Fruit fly (Drosophila melanogaster): ENCODE measurements around the gene CG4953.

Gene CG4953

dm6 chr2L:10232827-10233226 lies 33.7 kb upstream of the CG4953 start:
- TF ChIP-seq Dll (optimal IDR thresholded peaks at IDR 0.05) (no peak), psq (optimal IDR thresholded peaks at IDR 0.05) (no peak), CG8478 (optimal IDR thresholded peaks at IDR 0.05) (no peak), EcR (GFP tag; optimal IDR thresholded peaks at IDR 0.05) (no peak), usp (GFP tag; optimal IDR thresholded peaks at IDR 0.05) (no peak), pan (optimal IDR thresholded peaks at IDR 0.05) (no peak)

dm6 chr2L:10237725-10238446 lies 28.6 kb upstream of the CG4953 start, which contains the start of gene mthl15:
Gene mthl15 (minus strand): TSS chr2L:10238317.
- TF ChIP-seq pan (optimal IDR thresholded peaks at IDR 0.05) (peak; percentile 8), psq (optimal IDR thresholded peaks at IDR 0.05) (no peak)

- TF ChIP-seq CG8478 (optimal IDR thresholded peaks at IDR 0.05) (no peak), psq (optimal IDR thresholded peaks at IDR 0.05) (no peak), EcR (GFP tag; optimal IDR thresholded peaks at IDR 0.05) (no peak), pan (optimal IDR thresholded peaks at IDR 0.05) (no peak), usp (GFP tag; optimal IDR thresholded peaks at IDR 0.05) (no peak), Dll (optimal IDR thresholded peaks at IDR 0.05) (no peak)
These were observed 27.5 kb upstream of the CG4953 start, which contains the start of gene me31B for dm6 chr2L:10238726-10239652. Gene me31B (plus strand): TSS chr2L:10239341.

dm6 chr2L:10246785-10247190 lies 19.7 kb upstream of the CG4953 start, which contains the start of gene chico:
Gene chico (minus strand): TSS chr2L:10247078.
- TF ChIP-seq psq (optimal IDR thresholded peaks at IDR 0.05) (no peak), usp (GFP tag; optimal IDR thresholded peaks at IDR 0.05) (no peak), Dll (optimal IDR thresholded peaks at IDR 0.05) (no peak), pan (optimal IDR thresholded peaks at IDR 0.05) (no peak), CG8478 (optimal IDR thresholded peaks at IDR 0.05) (no peak), EcR (GFP tag; optimal IDR thresholded peaks at IDR 0.05) (no peak)

- TF ChIP-seq Dll (optimal IDR thresholded peaks at IDR 0.05) (no peak), psq (optimal IDR thresholded peaks at IDR 0.05) (no peak), EcR (GFP tag; optimal IDR thresholded peaks at IDR 0.05) (no peak), CG8478 (optimal IDR thresholded peaks at IDR 0.05) (no peak), pan (optimal IDR thresholded peaks at IDR 0.05) (no peak), usp (GFP tag; optimal IDR thresholded peaks at IDR 0.05) (no peak)
These were observed 16.8 kb upstream of the CG4953 start for dm6 chr2L:10249655-10250202.

- TF ChIP-seq Dll (optimal IDR thresholded peaks at IDR 0.05) (no peak), psq (optimal IDR thresholded peaks at IDR 0.05) (no peak), EcR (GFP tag; optimal IDR thresholded peaks at IDR 0.05) (no peak), CG8478 (optimal IDR thresholded peaks at IDR 0.05) (no peak), usp (GFP tag; optimal IDR thresholded peaks at IDR 0.05) (no peak), pan (optimal IDR thresholded peaks at IDR 0.05) (no peak)
These were observed 16.1 kb upstream of the CG4953 start, which contains the start of the genes bsk and CG31717 for dm6 chr2L:10250441-10250847. Gene bsk (minus strand): TSS chr2L:10250501. Gene CG31717 (plus strand): TSS chr2L:10250737.

- TF ChIP-seq CG8478 (optimal IDR thresholded peaks at IDR 0.05) (no peak), psq (optimal IDR thresholded peaks at IDR 0.05) (no peak), usp (GFP tag; optimal IDR thresholded peaks at IDR 0.05) (no peak), EcR (GFP tag; optimal IDR thresholded peaks at IDR 0.05) (no peak), pan (optimal IDR thresholded peaks at IDR 0.05) (no peak), Dll (optimal IDR thresholded peaks at IDR 0.05) (no peak)
These were observed 14.9 kb upstream of the CG4953 start, which contains the start of gene Ror for dm6 chr2L:10251592-10251991. Gene Ror (plus strand): TSS chr2L:10251843.

DNA sequence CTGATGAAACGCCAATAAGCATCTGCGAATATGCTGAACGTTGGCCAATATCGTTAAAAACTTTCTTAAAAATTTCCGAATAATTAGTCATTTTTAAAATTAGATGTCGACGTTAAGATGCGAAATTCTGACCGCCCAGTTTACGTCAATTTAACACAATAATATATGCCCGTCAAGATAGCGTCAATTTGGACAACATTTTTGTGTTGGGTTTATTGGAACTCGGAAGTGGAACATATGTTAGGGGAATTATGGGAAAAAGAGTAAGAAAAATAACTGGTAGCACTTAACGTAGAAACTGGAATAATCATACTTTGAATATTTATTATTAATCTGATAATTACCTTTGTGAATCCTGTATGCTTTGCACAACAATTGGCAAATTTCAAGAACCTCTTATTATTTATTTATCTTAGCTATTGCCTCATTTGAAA lies 10.8 kb upstream of the CG4953 start, which contains the start of gene CG5676:
Gene CG5676, minus strand, starts transcription at position 167 of the 434 bp plus-strand sequence.
- TF ChIP-seq EcR (GFP tag; optimal IDR thresholded peaks at IDR 0.05) = no peak
- TF ChIP-seq pan (optimal IDR thresholded peaks at IDR 0.05) = no peak
- no peak for TF ChIP-seq psq (optimal IDR thresholded peaks at IDR 0.05)
- no peak for TF ChIP-seq CG8478 (optimal IDR thresholded peaks at IDR 0.05)
- TF ChIP-seq Dll (optimal IDR thresholded peaks at IDR 0.05) = no peak

DNA sequence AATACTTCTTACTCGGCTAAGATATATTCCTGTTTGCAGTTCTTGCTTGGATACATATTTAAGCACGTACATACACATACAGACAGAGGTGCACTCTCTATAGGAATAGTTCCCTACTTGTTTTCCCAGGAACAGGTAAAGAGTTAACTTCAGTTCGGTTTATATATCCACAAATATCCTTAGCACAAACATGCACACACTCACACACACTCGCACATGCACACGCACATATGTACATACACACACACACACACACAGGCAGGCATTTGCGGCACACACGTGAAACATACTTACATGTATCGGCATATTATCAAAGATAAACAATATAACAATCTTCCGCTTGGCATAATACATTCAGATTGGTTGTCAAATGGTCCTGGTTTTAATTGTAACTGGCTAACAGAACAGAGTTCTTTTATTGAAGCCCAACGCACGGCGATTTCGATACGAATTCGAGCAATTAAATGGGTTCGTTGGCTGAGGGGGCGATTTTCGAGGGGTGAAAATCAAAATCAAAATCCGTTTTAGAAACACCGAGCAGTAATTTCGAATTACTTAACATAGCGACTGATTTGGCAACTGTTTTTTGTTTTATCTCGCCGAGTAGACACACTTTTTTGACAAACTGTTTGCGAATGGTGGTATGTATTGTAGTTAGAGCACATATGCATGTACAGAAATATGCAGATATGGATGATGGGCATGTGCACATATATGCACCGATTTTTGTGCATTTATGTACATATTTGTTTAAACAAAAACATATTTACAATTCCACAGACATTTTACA lies 6.3 kb upstream of the CG4953 start:
- TF ChIP-seq pan (optimal IDR thresholded peaks at IDR 0.05) (no peak), CG8478 (optimal IDR thresholded peaks at IDR 0.05) (no peak), psq (optimal IDR thresholded peaks at IDR 0.05) (no peak), Dll (optimal IDR thresholded peaks at IDR 0.05) (no peak), usp (GFP tag; optimal IDR thresholded peaks at IDR 0.05) (no peak), EcR (GFP tag; optimal IDR thresholded peaks at IDR 0.05) (no peak)

dm6 chr2L:10260750-10261493 lies 5.6 kb upstream of the CG4953 start, which contains the start of gene Pten:
Gene Pten (minus strand): TSS chr2L:10261049.
- TF ChIP-seq usp (GFP tag; optimal IDR thresholded peaks at IDR 0.05) (no peak), psq (optimal IDR thresholded peaks at IDR 0.05) (no peak), EcR (GFP tag; optimal IDR thresholded peaks at IDR 0.05) (no peak), pan (optimal IDR thresholded peaks at IDR 0.05) (no peak), Dll (optimal IDR thresholded peaks at IDR 0.05) (no peak), CG8478 (optimal IDR thresholded peaks at IDR 0.05) (no peak)

Data from whole organism.